Worm (Caenorhabditis elegans) whole organism, L2 larva: ENCODE measurements around the gene pno-1.
A peak's percentile ranks its signal among the peaks of the same experiment; 100 is the strongest.

ENCODE experiments used
- C34F6.9 ChIP-seq: fragments of 150-350 bp; optimal IDR thresholded peaks from 2 replicates; lab custom pipeline; 2014; ENCODE audit warnings: missing biosample characterization, missing genetic modification characterization
- F13H6.1 ChIP-seq: sonication (generic microtip); optimal IDR thresholded peaks from 2 replicates; lab custom pipeline; 2016; ENCODE audit warnings: missing genetic modification characterization, missing compliant biosample characterization
- R02D3.7 ChIP-seq: fragments of 150-350 bp; optimal IDR thresholded peaks from 2 replicates; lab custom pipeline; 2014; ENCODE audit warnings: missing biosample characterization, missing genetic modification characterization
- Y55F3AM.14 ChIP-seq: fragments of 200-800 bp; sonication (Bioruptor generic); optimal IDR thresholded peaks from 2 replicates; lab custom pipeline; 2018; ENCODE audit warnings: mild to moderate bottlenecking, missing genetic modification characterization, missing compliant biosample characterization
- alr-1 ChIP-seq: fragments of 150-350 bp; optimal IDR thresholded peaks from 2 replicates; lab custom pipeline; 2014; ENCODE audit warnings: missing biosample characterization, missing genetic modification characterization
- aly-2 ChIP-seq: fragments of 150-350 bp; optimal IDR thresholded peaks from 2 replicates; lab custom pipeline; 2014; ENCODE audit warnings: missing biosample characterization, missing genetic modification characterization
- ama-1 ChIP-seq: fragments of 150-350 bp; optimal IDR thresholded peaks from 2 replicates; lab custom pipeline; 2018; ENCODE audit warnings: inconsistent platforms
- blmp-1 ChIP-seq: sonication (generic microtip); optimal IDR thresholded peaks from 2 replicates; lab custom pipeline; 2017; ENCODE audit warnings: missing genetic modification characterization, mild to moderate bottlenecking, missing compliant biosample characterization, antibody characterized with exemption, moderate library complexity; ENCODE audit not compliant: insufficient read depth
- ceh-16 ChIP-seq: fragments of 150-350 bp; optimal IDR thresholded peaks from 2 replicates; lab custom pipeline; 2014; ENCODE audit warnings: missing biosample characterization, missing genetic modification characterization
- ceh-82 ChIP-seq: fragments of 150-350 bp; optimal IDR thresholded peaks from 2 replicates; lab custom pipeline; 2014; ENCODE audit warnings: missing biosample characterization, missing genetic modification characterization
- crh-2 ChIP-seq: sonication (generic microtip); optimal IDR thresholded peaks from 2 replicates; lab custom pipeline; 2017; ENCODE audit warnings: missing biosample characterization, missing genetic modification characterization
- egl-27 ChIP-seq: sonication (generic microtip); optimal IDR thresholded peaks from 3 replicates; lab custom pipeline; 2017; ENCODE audit warnings: missing biosample characterization, missing genetic modification reagents, missing genetic modification characterization
- elt-3 ChIP-seq: sonication (generic microtip); optimal IDR thresholded peaks from 2 replicates; lab custom pipeline; 2017; ENCODE audit warnings: missing biosample characterization, missing genetic modification characterization
- fos-1 ChIP-seq: fragments of 150-350 bp; optimal IDR thresholded peaks from 2 replicates; lab custom pipeline; 2014; ENCODE audit warnings: missing biosample characterization, missing genetic modification characterization
- gmeb-1 ChIP-seq: fragments of 150-350 bp; optimal IDR thresholded peaks from 2 replicates; lab custom pipeline; 2014; ENCODE audit warnings: missing biosample characterization, missing genetic modification characterization
- lin-11 ChIP-seq: fragments of 150-350 bp; sonication (generic microtip); optimal IDR thresholded peaks from 2 replicates; lab custom pipeline; 2014; ENCODE audit warnings: missing biosample characterization, missing genetic modification characterization, inconsistent platforms, mixed read lengths
- lin-39 ChIP-seq: fragments of 150-350 bp; optimal IDR thresholded peaks from 2 replicates; lab custom pipeline; 2014; ENCODE audit warnings: missing biosample characterization, missing genetic modification reagents, missing genetic modification characterization
- lsy-2 ChIP-seq, 2 experiments: fragments of 150-350 bp in 1 of 2; sonication (generic microtip) in 1 of 2; optimal IDR thresholded peaks; 2 replicates each; lab custom pipeline; 2014 to 2017; ENCODE audit warnings: missing biosample characterization in 2 of 2, missing genetic modification characterization in 2 of 2
- mab-5 ChIP-seq: fragments of 150-350 bp; optimal IDR thresholded peaks from 2 replicates; lab custom pipeline; 2014; ENCODE audit warnings: missing biosample characterization, missing genetic modification characterization
- mbf-1 ChIP-seq: sonication (generic microtip); optimal IDR thresholded peaks from 2 replicates; lab custom pipeline; 2017; ENCODE audit warnings: missing biosample characterization, missing genetic modification characterization
- mdl-1 ChIP-seq, 2 experiments: fragments of 150-350 bp in 1 of 2; sonication (generic microtip) in 1 of 2; optimal IDR thresholded peaks; 2 replicates each; lab custom pipeline; 2017; ENCODE audit warnings: missing biosample characterization in 2 of 2, missing genetic modification characterization in 2 of 2
- nhr-10 ChIP-seq: sonication (generic microtip); optimal IDR thresholded peaks from 2 replicates; lab custom pipeline; 2017; ENCODE audit warnings: missing biosample characterization, missing genetic modification characterization
- nhr-11 ChIP-seq: fragments of 150-350 bp; optimal IDR thresholded peaks from 2 replicates; lab custom pipeline; 2014; ENCODE audit warnings: missing biosample characterization, missing genetic modification characterization
- nhr-12 ChIP-seq: fragments of 150-350 bp; optimal IDR thresholded peaks from 2 replicates; lab custom pipeline; 2014; ENCODE audit warnings: missing biosample characterization, missing genetic modification characterization
- nhr-129 ChIP-seq: fragments of 150-350 bp; optimal IDR thresholded peaks from 2 replicates; lab custom pipeline; 2014; ENCODE audit warnings: missing biosample characterization, missing genetic modification characterization
- nhr-21 ChIP-seq: fragments of 150-350 bp; optimal IDR thresholded peaks from 2 replicates; lab custom pipeline; 2014; ENCODE audit warnings: missing biosample characterization, missing genetic modification characterization
- nhr-237 ChIP-seq: fragments of 150-350 bp; optimal IDR thresholded peaks from 2 replicates; lab custom pipeline; 2014; ENCODE audit warnings: missing biosample characterization, missing genetic modification characterization
- nhr-25 ChIP-seq: fragments of 150-350 bp; sonication (generic microtip); optimal IDR thresholded peaks from 3 replicates; lab custom pipeline; 2014; ENCODE audit warnings: missing biosample characterization, missing genetic modification characterization
- nhr-6 ChIP-seq: fragments of 150-350 bp; optimal IDR thresholded peaks from 2 replicates; lab custom pipeline; 2014; ENCODE audit warnings: missing biosample characterization, missing genetic modification characterization
- nhr-77 ChIP-seq: fragments of 150-350 bp; optimal IDR thresholded peaks from 2 replicates; lab custom pipeline; 2014; ENCODE audit warnings: missing biosample characterization, missing genetic modification characterization
- peb-1 ChIP-seq: fragments of 150-350 bp; optimal IDR thresholded peaks from 2 replicates; lab custom pipeline; 2014; ENCODE audit warnings: missing biosample characterization, missing genetic modification characterization
- sem-4 ChIP-seq: fragments of 150-350 bp; optimal IDR thresholded peaks from 2 replicates; lab custom pipeline; 2014; ENCODE audit warnings: missing biosample characterization, missing genetic modification reagents, missing genetic modification characterization
- skn-1 ChIP-seq: sonication (generic microtip); optimal IDR thresholded peaks from 2 replicates; lab custom pipeline; 2017; ENCODE audit warnings: missing biosample characterization, missing genetic modification characterization
- sma-3 ChIP-seq: sonication (generic microtip); optimal IDR thresholded peaks from 2 replicates; lab custom pipeline; 2016; ENCODE audit warnings: missing genetic modification reagents, missing genetic modification characterization, missing compliant biosample characterization
- sma-9 ChIP-seq, 2 experiments: fragments of 150-350 bp in 1 of 2; sonication (generic microtip) in 1 of 2; optimal IDR thresholded peaks; 2 replicates each; lab custom pipeline; 2014 to 2016; ENCODE audit warnings: missing genetic modification characterization in 2 of 2, mild to moderate bottlenecking in 1 of 2, missing biosample characterization in 1 of 2, missing compliant biosample characterization in 1 of 2, missing genetic modification reagents in 1 of 2, moderate library complexity in 1 of 2
- snpc-4 ChIP-seq: fragments of 150-350 bp; optimal IDR thresholded peaks from 2 replicates; lab custom pipeline; 2014; ENCODE audit warnings: missing biosample characterization, missing genetic modification characterization
- unc-39 ChIP-seq: fragments of 150-350 bp; optimal IDR thresholded peaks from 2 replicates; lab custom pipeline; 2014; ENCODE audit warnings: missing biosample characterization, missing genetic modification characterization
- unc-55 ChIP-seq: fragments of 150-350 bp; sonication (generic microtip); optimal IDR thresholded peaks from 3 replicates; lab custom pipeline; 2014; ENCODE audit warnings: missing biosample characterization, missing genetic modification reagents, missing genetic modification characterization
- unc-62 ChIP-seq: fragments of 150-350 bp; optimal IDR thresholded peaks from 2 replicates; lab custom pipeline; 2014; ENCODE audit warnings: missing biosample characterization, missing genetic modification reagents, missing genetic modification characterization
- zag-1 ChIP-seq: fragments of 150-350 bp; optimal IDR thresholded peaks from 2 replicates; lab custom pipeline; 2014; ENCODE audit warnings: missing biosample characterization, missing genetic modification characterization
- ztf-1 ChIP-seq: fragments of 200-800 bp; sonication (Bioruptor generic); conservative IDR thresholded peaks from 2 replicates; pipeline ENCODE4 v1.3.6; 2022; ENCODE audit warnings: missing genetic modification characterization, missing compliant biosample characterization
- ztf-11 ChIP-seq: sonication (generic microtip); optimal IDR thresholded peaks from 2 replicates; lab custom pipeline; 2017; ENCODE audit warnings: missing biosample characterization, missing genetic modification characterization
- ztf-4 ChIP-seq: fragments of 150-350 bp; optimal IDR thresholded peaks from 2 replicates; lab custom pipeline; 2014; ENCODE audit warnings: missing biosample characterization, missing genetic modification characterization

Gene pno-1

DNA sequence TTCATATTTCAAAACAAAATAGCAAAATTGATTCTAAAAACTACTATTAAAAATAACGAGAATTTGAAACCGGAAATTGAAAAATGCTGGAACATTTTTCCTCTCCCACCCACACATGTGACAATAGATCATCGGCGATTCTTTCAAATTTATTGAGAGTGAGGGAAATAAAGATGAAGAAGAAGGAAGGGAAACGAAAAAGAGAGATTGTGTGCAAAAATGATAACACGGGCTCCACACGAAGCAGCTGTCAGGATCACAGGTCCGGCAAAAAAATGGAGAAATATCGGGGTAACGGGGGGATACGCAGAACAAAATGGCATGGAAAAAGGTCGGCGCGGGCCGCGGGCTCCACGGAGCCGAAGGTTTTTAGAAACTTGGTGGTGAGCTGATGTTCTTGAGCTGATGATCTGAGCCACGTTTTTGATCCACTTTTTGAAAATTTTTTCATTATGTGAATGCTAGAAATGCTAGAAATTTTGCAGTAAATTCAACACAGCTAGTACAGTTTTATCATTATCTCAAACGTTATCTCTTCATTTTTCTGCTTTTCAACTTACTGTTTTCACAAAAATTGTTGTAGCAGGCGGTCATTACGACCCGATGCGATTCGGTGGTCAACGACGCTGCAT is 15.1 kb upstream of the pno-1 start, which contains the start of gene shk-1 (continued):
- no peak for TF ChIP-seq unc-62 (GFP tag; lab: Kevin White, UChicago)
- no peak for TF ChIP-seq egl-27 (tag; lab: Kevin White, UChicago)

DNA sequence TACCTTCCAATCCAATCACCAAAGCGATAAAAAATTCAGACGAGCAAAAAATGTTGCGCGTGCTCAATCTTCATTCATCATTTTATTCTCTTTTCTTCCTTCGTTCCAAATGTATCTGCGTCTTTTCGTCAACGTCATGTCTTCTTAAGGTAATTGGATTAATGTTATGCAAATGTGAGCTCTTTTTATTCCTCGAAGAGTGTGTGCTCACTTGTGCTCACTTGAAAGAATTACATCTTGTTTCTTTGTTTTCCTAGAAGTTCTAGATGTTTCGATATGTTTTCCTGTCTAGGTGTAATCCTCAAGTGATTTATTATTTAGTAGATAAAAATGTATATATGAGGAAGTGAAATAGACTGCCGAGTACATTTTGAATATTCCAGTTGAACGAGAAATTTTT is 12.7 kb upstream of the pno-1 start:
- TF ChIP-seq F13H6.1 (no peak), Y55F3AM.14 (GFP tag; lab: Kevin White, UChicago) (no peak), nhr-11 (tag; lab: Kevin White, UChicago) (no peak), lsy-2 (tag; optimal IDR thresholded peaks at IDR 0.05; lab: Kevin White, UChicago) (peak in 1 of 2 experiments; percentile 13), egl-27 (tag; lab: Kevin White, UChicago) (no peak), mab-5 (tag; lab: Kevin White, UChicago) (peak; percentile 38), unc-55 (peak; percentile 40), nhr-77 (no peak)

DNA sequence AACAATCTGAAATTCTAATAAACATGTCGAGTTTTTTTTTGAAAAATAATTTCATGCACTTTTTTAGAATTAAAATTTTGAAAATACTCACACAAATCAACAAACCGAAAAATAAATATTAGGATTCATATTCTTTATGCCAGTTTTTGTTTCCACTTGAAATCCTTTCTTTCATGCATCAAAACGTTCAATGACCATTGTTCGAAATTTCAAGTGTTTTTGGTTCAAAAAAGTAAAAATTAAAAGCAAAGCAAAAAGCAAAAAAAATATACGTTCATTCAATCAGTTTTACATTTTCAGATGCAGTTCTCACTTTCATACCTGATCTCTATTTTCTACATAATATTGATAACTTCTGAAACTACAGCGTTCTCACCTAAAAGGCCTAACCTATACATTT is 11.0 kb upstream of the pno-1 start, which contains the start of gene ZK1321.1:
TSS of gene ZK1321.1 (plus strand) at position 301 of the 400 bp plus-strand sequence.
- TF ChIP-seq nhr-11 (tag; lab: Kevin White, UChicago): no peak

DNA sequence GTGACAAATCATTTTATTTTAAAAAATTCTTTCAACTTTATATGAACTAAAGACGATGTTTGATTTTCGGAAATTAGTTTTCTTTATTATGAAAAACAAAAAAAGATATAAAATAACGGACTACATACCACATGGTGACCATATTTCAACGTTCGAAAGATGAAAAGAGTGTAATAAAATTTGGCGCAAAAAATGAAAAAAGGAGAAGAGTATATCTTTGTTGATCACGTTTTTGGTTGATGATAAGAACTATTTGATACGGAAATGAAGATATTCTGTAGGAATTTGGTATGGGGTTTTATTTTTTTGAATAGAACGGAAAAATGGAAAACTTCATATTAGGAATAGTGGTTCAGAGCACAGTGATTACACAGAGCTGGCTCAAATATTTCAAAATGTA is 10.4 kb upstream of the pno-1 start, which contains the start of gene Y53C12B.7:
TSS of gene Y53C12B.7 (minus strand) at position 163 of the 400 bp plus-strand sequence.
- TF ChIP-seq sma-9 (GFP tag; optimal IDR thresholded peaks at IDR 0.05; lab: Kevin White, UChicago) (peak; percentile 36), sma-9 (tag; optimal IDR thresholded peaks at IDR 0.05; lab: Kevin White, UChicago) (no peak), nhr-12 (no peak), blmp-1 (tag; lab: Kevin White, UChicago) (peak; percentile 17), nhr-11 (tag; lab: Kevin White, UChicago) (no peak)

DNA sequence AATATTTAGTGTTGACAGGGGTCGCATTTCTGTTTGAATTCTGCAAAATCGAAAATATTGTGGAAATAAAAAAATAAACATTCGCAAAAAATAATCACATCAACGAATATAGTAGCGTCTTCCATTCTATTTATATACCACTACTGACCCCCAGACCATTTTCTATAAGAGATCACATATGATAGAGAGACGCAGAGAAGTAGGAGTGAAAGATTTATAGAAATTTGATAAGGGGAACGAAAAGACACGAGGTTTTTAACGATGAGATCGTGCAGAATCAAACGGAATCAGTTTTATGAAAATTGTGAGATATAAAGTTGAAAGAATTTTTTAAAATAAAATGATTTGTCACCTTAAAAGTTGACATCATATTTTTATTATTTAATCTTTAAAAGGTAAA is 9.6 kb upstream of the pno-1 start:
- TF ChIP-seq sem-4 (tag; lab: Kevin White, UChicago): no peak
- TF ChIP-seq blmp-1 (tag; lab: Kevin White, UChicago): no peak
- TF ChIP-seq snpc-4 (tag; lab: Kevin White, UChicago): no peak
- no peak for TF ChIP-seq nhr-77
- no peak for TF ChIP-seq nhr-237 (tag; lab: Kevin White, UChicago)
- TF ChIP-seq gmeb-1: no peak
- TF ChIP-seq nhr-12: no peak
- TF ChIP-seq lin-11: no peak
- TF ChIP-seq mab-5 (tag; lab: Kevin White, UChicago): no peak
- TF ChIP-seq peb-1 (tag; lab: Kevin White, UChicago): no peak
- no peak for TF ChIP-seq ama-1 (lab: Kevin White, UChicago)
- no peak for TF ChIP-seq lin-39
- peak; percentile 50 for TF ChIP-seq nhr-21 (tag; lab: Kevin White, UChicago)
- TF ChIP-seq R02D3.7 (tag; lab: Kevin White, UChicago): no peak
- TF ChIP-seq lsy-2 (tag; optimal IDR thresholded peaks at IDR 0.05; lab: Kevin White, UChicago): peak in 1 of 2 experiments; percentile 8
- TF ChIP-seq unc-39 (tag; lab: Kevin White, UChicago): no peak
- TF ChIP-seq Y55F3AM.14 (GFP tag; lab: Kevin White, UChicago): no peak
- no peak for TF ChIP-seq nhr-10 (tag; lab: Kevin White, UChicago)
- TF ChIP-seq ztf-11 (tag; lab: Kevin White, UChicago): no peak
- TF ChIP-seq zag-1 (tag; lab: Kevin White, UChicago): no peak
- no peak for TF ChIP-seq fos-1 (tag; lab: Kevin White, UChicago)
- TF ChIP-seq F13H6.1: no peak
- peak; percentile 33 for TF ChIP-seq sma-3 (GFP tag; lab: Kevin White, UChicago)
- TF ChIP-seq nhr-129 (tag; lab: Kevin White, UChicago): no peak
- peak; percentile 85 for TF ChIP-seq sma-9 (GFP tag; optimal IDR thresholded peaks at IDR 0.05; lab: Kevin White, UChicago)
- no peak for TF ChIP-seq sma-9 (tag; optimal IDR thresholded peaks at IDR 0.05; lab: Kevin White, UChicago)
- no peak for TF ChIP-seq elt-3
- TF ChIP-seq ceh-82: no peak
- peak; percentile 46 for TF ChIP-seq nhr-25
- no peak for TF ChIP-seq alr-1 (tag; lab: Kevin White, UChicago)
- TF ChIP-seq ztf-1: no peak
- no peak for TF ChIP-seq crh-2 (tag; lab: Kevin White, UChicago)
- no peak for TF ChIP-seq unc-62 (GFP tag; lab: Kevin White, UChicago)
- TF ChIP-seq skn-1 (tag; lab: Kevin White, UChicago): no peak
- TF ChIP-seq mbf-1: no peak
- no peak for TF ChIP-seq nhr-11 (tag; lab: Kevin White, UChicago)
- TF ChIP-seq ceh-16 (tag; lab: Kevin White, UChicago): no peak
- no peak for TF ChIP-seq nhr-6 (tag; lab: Kevin White, UChicago)
- peak in 1 of 2 experiments; percentile 4 for TF ChIP-seq mdl-1 (tag; optimal IDR thresholded peaks at IDR 0.05; lab: Kevin White, UChicago)
- TF ChIP-seq aly-2 (tag; lab: Kevin White, UChicago): no peak
- TF ChIP-seq C34F6.9: no peak
- TF ChIP-seq ztf-4 (tag; lab: Kevin White, UChicago): no peak
- TF ChIP-seq unc-55: no peak
